Worm (Caenorhabditis elegans) whole organism, L4 larva: ENCODE data around the gene akap-1.

Experiments
- F49E8.2 ChIP-seq: sonication (generic microtip); optimal IDR thresholded peaks from 2 replicates; lab custom pipeline; 2016; ENCODE audit warnings: missing compliant biosample characterization, mild to moderate bottlenecking, missing genetic modification characterization, borderline replicate concordance
- T26A8.4 ChIP-seq: fragments of 200-800 bp; sonication (Bioruptor generic); IDR thresholded peaks from 2 replicates; pipeline ENCODE4 v1.3.6; 2022; ENCODE audit warnings: missing genetic modification characterization, missing compliant biosample characterization
- Y105C5A.15 ChIP-seq: fragments of 200-800 bp; sonication (Bioruptor generic); IDR thresholded peaks from 2 replicates; pipeline ENCODE4 v1.3.6; 2022; ENCODE audit warnings: missing genetic modification characterization, missing compliant biosample characterization
- Y48G9A.11 ChIP-seq: fragments of 200-800 bp; sonication (Bioruptor generic); IDR thresholded peaks from 2 replicates; pipeline ENCODE4 v1.3.6; 2022; ENCODE audit warnings: missing genetic modification reagents, missing genetic modification characterization, missing compliant biosample characterization
- Y5F2A.4 ChIP-seq: fragments of 200-800 bp; sonication (Bioruptor generic); optimal IDR thresholded peaks from 2 replicates; lab custom pipeline; 2018; ENCODE audit warnings: mild to moderate bottlenecking, missing genetic modification characterization, missing compliant biosample characterization
- Y75B8A.6 ChIP-seq: fragments of 200-800 bp; sonication (Bioruptor generic); IDR thresholded peaks from 2 replicates; pipeline ENCODE4 v1.3.6; 2022; ENCODE audit warnings: missing genetic modification reagents, missing genetic modification characterization, missing compliant biosample characterization
- aha-1 ChIP-seq: fragments of 150-350 bp; peaks from one replicate; lab custom pipeline; 2014; ENCODE audit warnings: missing biosample characterization, missing genetic modification characterization
- ama-1 ChIP-seq: fragments of 150-350 bp; optimal IDR thresholded peaks from 2 replicates; lab custom pipeline; 2014; ENCODE audit warnings: inconsistent platforms, mixed read lengths
- arid-1 ChIP-seq: fragments of 200-800 bp; sonication (Bioruptor generic); conservative IDR thresholded peaks from 2 replicates; pipeline ENCODE4 v1.3.6; 2022; ENCODE audit warnings: missing genetic modification reagents, missing genetic modification characterization, missing compliant biosample characterization
- ceh-20 ChIP-seq: fragments of 200-800 bp; sonication (Bioruptor generic); IDR thresholded peaks from 2 replicates; pipeline ENCODE4 v1.3.6; 2022; ENCODE audit warnings: missing genetic modification reagents, missing genetic modification characterization, missing compliant biosample characterization
- ces-1 ChIP-seq: fragments of 150-350 bp; sonication (generic microtip); optimal IDR thresholded peaks from 4 replicates; lab custom pipeline; 2014; ENCODE audit warnings: missing biosample characterization, missing genetic modification reagents, missing genetic modification characterization
- ctbp-1 ChIP-seq: fragments of 200-800 bp; sonication (Bioruptor generic); IDR thresholded peaks from 2 replicates; pipeline ENCODE4 v1.3.6; 2022; ENCODE audit warnings: missing genetic modification reagents, missing genetic modification characterization, missing compliant biosample characterization
- daf-16 ChIP-seq, 3 experiments: sonication (generic microtip); optimal IDR thresholded peaks; 2 replicates each; lab custom pipeline; 2016 to 2017; ENCODE audit warnings: missing genetic modification characterization in 3 of 3, missing genetic modification reagents in 3 of 3, mild to moderate bottlenecking in 2 of 3, missing compliant biosample characterization in 2 of 3, missing biosample characterization in 1 of 3, moderate library complexity in 1 of 3
- dmd-8 ChIP-seq: fragments of 200-800 bp; sonication (Bioruptor generic); IDR thresholded peaks from 2 replicates; pipeline ENCODE4 v1.3.6; 2022; ENCODE audit warnings: missing genetic modification characterization, missing compliant biosample characterization
- duxl-1 ChIP-seq: sonication (generic microtip); optimal IDR thresholded peaks from 2 replicates; lab custom pipeline; 2016; ENCODE audit warnings: mild to moderate bottlenecking, missing genetic modification characterization, moderate library complexity, missing compliant biosample characterization; ENCODE audit not compliant: poor library complexity
- egl-43 ChIP-seq: fragments of 200-800 bp; sonication (Bioruptor generic); IDR thresholded peaks from 2 replicates; pipeline ENCODE4 v1.3.6; 2022; ENCODE audit warnings: missing genetic modification reagents, missing genetic modification characterization, missing compliant biosample characterization
- fos-1 ChIP-seq: fragments of 150-350 bp; optimal IDR thresholded peaks from 2 replicates; lab custom pipeline; 2014; ENCODE audit warnings: missing biosample characterization, missing genetic modification characterization
- gei-8 ChIP-seq: fragments of 200-800 bp; sonication (Bioruptor generic); optimal IDR thresholded peaks from 2 replicates; lab custom pipeline; 2018; ENCODE audit warnings: mild to moderate bottlenecking, missing genetic modification characterization, missing compliant biosample characterization
- lim-7 ChIP-seq: fragments of 200-800 bp; sonication (Bioruptor generic); IDR thresholded peaks from 2 replicates; pipeline ENCODE4 v1.3.6; 2022; ENCODE audit warnings: missing genetic modification characterization, missing compliant biosample characterization
- lin-38 ChIP-seq: fragments of 200-800 bp; sonication (Bioruptor generic); IDR thresholded peaks from 2 replicates; pipeline ENCODE4 v1.3.6; 2022; ENCODE audit warnings: missing genetic modification reagents, missing genetic modification characterization, missing compliant biosample characterization
- lsy-2 ChIP-seq, 2 experiments: fragments of 150-350 bp in 1 of 2; sonication (generic microtip) in 1 of 2; optimal IDR thresholded peaks; 2 replicates each; lab custom pipeline; 2014 to 2017; ENCODE audit warnings: missing biosample characterization in 2 of 2, missing genetic modification characterization in 2 of 2
- mdl-1 ChIP-seq, 2 experiments: fragments of 150-350 bp in 1 of 2; sonication (generic microtip) in 1 of 2; optimal IDR thresholded peaks; 2 replicates each; lab custom pipeline; 2014 to 2017; ENCODE audit warnings: missing biosample characterization in 2 of 2, missing genetic modification characterization in 2 of 2
- mdt-29 ChIP-seq: fragments of 200-800 bp; sonication (Bioruptor generic); IDR thresholded peaks from 2 replicates; pipeline ENCODE4 v1.3.6; 2022; ENCODE audit warnings: missing genetic modification reagents, missing genetic modification characterization, missing compliant biosample characterization
- mep-1 ChIP-seq: fragments of 150-350 bp; sonication (generic microtip); optimal IDR thresholded peaks from 3 replicates; lab custom pipeline; 2014; ENCODE audit warnings: missing biosample characterization, missing genetic modification characterization
- mes-2 ChIP-seq: sonication (generic microtip); optimal IDR thresholded peaks from 2 replicates; lab custom pipeline; 2016; ENCODE audit warnings: missing genotype, mild to moderate bottlenecking, missing genetic modification characterization, missing compliant biosample characterization; ENCODE audit not compliant: poor library complexity, severe bottlenecking
- mxl-3 ChIP-seq: fragments of 200-800 bp; sonication (Bioruptor generic); optimal IDR thresholded peaks from 2 replicates; lab custom pipeline; 2018; ENCODE audit warnings: mild to moderate bottlenecking, missing genetic modification characterization, missing compliant biosample characterization
- nhr-111 ChIP-seq: fragments of 200-800 bp; sonication (Bioruptor generic); optimal IDR thresholded peaks from 2 replicates; lab custom pipeline; 2018; ENCODE audit warnings: mild to moderate bottlenecking, missing genetic modification characterization, missing compliant biosample characterization
- pha-4 ChIP-seq, 2 experiments: fragments of 150-350 bp in 1 of 2; fragments of 200-800 bp in 1 of 2; sonication (Bioruptor generic) in 1 of 2; IDR thresholded peaks in 1 of 2; optimal IDR thresholded peaks in 1 of 2; 2 replicates each; pipeline versions ENCODE4 v1.3.6 to Lab custom; 2014 to 2022; ENCODE audit warnings: missing genetic modification characterization in 2 of 2, missing genetic modification reagents in 2 of 2, missing biosample characterization in 1 of 2, missing compliant biosample characterization in 1 of 2
- php-3 ChIP-seq: fragments of 200-800 bp; sonication (Bioruptor generic); IDR thresholded peaks from 2 replicates; pipeline ENCODE4 v1.3.6; 2022; ENCODE audit warnings: missing genetic modification reagents, missing genetic modification characterization, missing compliant biosample characterization
- pqm-1 ChIP-seq: sonication (generic microtip); optimal IDR thresholded peaks from 2 replicates; lab custom pipeline; 2017; ENCODE audit warnings: missing biosample characterization, missing genetic modification characterization
- rbr-2 ChIP-seq: sonication (generic microtip); optimal IDR thresholded peaks from 2 replicates; lab custom pipeline; 2016; ENCODE audit warnings: missing genotype, missing genetic modification characterization, missing compliant biosample characterization
- snpc-1.2 ChIP-seq: fragments of 200-800 bp; sonication (Bioruptor generic); IDR thresholded peaks from 2 replicates; pipeline ENCODE4 v1.3.6; 2022; ENCODE audit warnings: missing genetic modification reagents, missing genetic modification characterization, missing compliant biosample characterization
- spr-1 ChIP-seq: sonication (generic microtip); optimal IDR thresholded peaks from 2 replicates; lab custom pipeline; 2016; ENCODE audit warnings: mild to moderate bottlenecking, missing genetic modification characterization, missing compliant biosample characterization
- tag-97 ChIP-seq: fragments of 200-800 bp; sonication (Bioruptor generic); IDR thresholded peaks from 2 replicates; pipeline ENCODE4 v1.3.6; 2022; ENCODE audit warnings: missing genetic modification characterization, missing compliant biosample characterization
- tra-1 ChIP-seq: fragments of 200-800 bp; sonication (Bioruptor generic); IDR thresholded peaks from 2 replicates; pipeline ENCODE4 v1.3.6; 2022; ENCODE audit warnings: missing genetic modification reagents, missing genetic modification characterization, missing compliant biosample characterization
- unc-130 ChIP-seq: sonication (generic microtip); optimal IDR thresholded peaks from 2 replicates; lab custom pipeline; 2016; ENCODE audit warnings: missing genetic modification reagents, missing genetic modification characterization, missing compliant biosample characterization
- unc-62 ChIP-seq, 3 experiments: fragments of 150-350 bp in 1 of 3; sonication (generic microtip); optimal IDR thresholded peaks in 2 of 3; peaks in 1 of 3; 1 replicate in 1 of 3; 2 replicates in 2 of 3; lab custom pipeline; 2014 to 2017; ENCODE audit warnings: missing biosample characterization in 3 of 3, missing genetic modification characterization in 3 of 3, missing genetic modification reagents in 3 of 3, missing genotype in 1 of 3
- vab-7 ChIP-seq: fragments of 200-800 bp; sonication (Bioruptor generic); IDR thresholded peaks from 2 replicates; pipeline ENCODE4 v1.3.6; 2022; ENCODE audit warnings: missing genetic modification reagents, missing genetic modification characterization, missing compliant biosample characterization
- zfp-3 ChIP-seq: fragments of 200-800 bp; sonication (Bioruptor generic); conservative IDR thresholded peaks from 2 replicates; pipeline ENCODE4 v1.3.6; 2022; ENCODE audit warnings: missing genetic modification reagents, missing genetic modification characterization, missing compliant biosample characterization
- zip-2 ChIP-seq: fragments of 150-350 bp; optimal IDR thresholded peaks from 2 replicates; lab custom pipeline; 2014; ENCODE audit warnings: missing biosample characterization, missing genetic modification characterization

Gene akap-1

DNA sequence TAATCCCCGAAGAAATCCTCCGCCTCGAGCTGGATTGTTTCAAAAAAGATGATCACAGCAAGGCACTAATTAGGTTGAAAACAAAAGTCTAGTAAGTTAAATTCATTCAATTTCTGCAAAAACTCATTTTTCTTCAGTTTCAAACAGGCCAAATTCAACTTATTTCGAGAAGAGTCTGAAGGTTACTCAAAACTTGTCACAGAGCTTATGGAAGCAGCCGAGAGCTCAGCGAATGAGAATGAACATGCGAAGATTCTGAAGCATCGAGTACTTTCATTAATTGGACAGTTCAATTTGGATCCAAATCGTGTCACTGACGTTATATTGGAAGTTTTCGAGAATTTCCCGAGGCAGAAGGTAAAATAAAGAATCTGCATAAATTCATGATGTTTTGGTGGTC lies 15.3 kb downstream of the akap-1 start:
- TF ChIP-seq ceh-20 (GFP tag; lab: Robert Waterston, UW) (no peak), unc-62 (GFP tag; optimal IDR thresholded peaks at IDR 0.05 in 1 of 2; lab: Kevin White, UChicago) (peak in 1 of 2 experiments; percentile 97), unc-62 (tag; optimal IDR thresholded peaks at IDR 0.05; lab: Kevin White, UChicago) (no peak), mxl-3 (GFP tag; lab: Kevin White, UChicago) (no peak), pqm-1 (tag; lab: Kevin White, UChicago) (no peak)

ce11 chrIII:6373850-6374474 lies 20.8 kb downstream of the akap-1 start:
- peak; percentile 48; the same call in 1 of the 2 replicates for TF ChIP-seq pha-4 (GFP tag; IDR thresholded peaks at IDR 0.05; lab: Robert Waterston, UW)
- no peak for TF ChIP-seq pha-4 (tag; optimal IDR thresholded peaks at IDR 0.05; lab: Kevin White, UChicago)
- peak; percentile 28 for TF ChIP-seq mes-2 (tag; lab: Kevin White, UChicago)
- TF ChIP-seq ctbp-1 (GFP tag; lab: Robert Waterston, UW): peak; percentile 59; the same call in 1 of the 2 replicates
- peak; percentile 61; the same call in 1 of the 2 replicates for TF ChIP-seq Y105C5A.15
- TF ChIP-seq mep-1 (tag; lab: Kevin White, UChicago): peak; percentile 33
- peak; percentile 46; the same call in 1 of the 2 replicates for TF ChIP-seq php-3 (GFP tag; lab: Robert Waterston, UW)
- TF ChIP-seq spr-1: peak; percentile 13
- TF ChIP-seq ceh-20 (GFP tag; lab: Robert Waterston, UW): 0 out of 2 replicates have a peak, but pooled peaks have one; percentile 24
- TF ChIP-seq lsy-2 (tag; optimal IDR thresholded peaks at IDR 0.05; lab: Kevin White, UChicago): peak in 1 of 2 experiments; percentile 7
- peak; percentile 94 for TF ChIP-seq F49E8.2 (tag; lab: Kevin White, UChicago)
- peak; percentile 71 for TF ChIP-seq lin-38 (GFP tag; lab: Robert Waterston, UW)
- TF ChIP-seq gei-8 (GFP tag; lab: Kevin White, UChicago): peak; percentile 23
- TF ChIP-seq unc-130: peak; percentile 61
- TF ChIP-seq zfp-3 (GFP tag; lab: Robert Waterston, UW): no peak
- TF ChIP-seq ces-1: no peak
- peak; percentile 36 for TF ChIP-seq snpc-1.2 (GFP tag; lab: Robert Waterston, UW)
- no peak for TF ChIP-seq zip-2 (tag; lab: Kevin White, UChicago)
- peak; percentile 51; the same call in 1 of the 2 replicates for TF ChIP-seq tra-1 (GFP tag; lab: Robert Waterston, UW)
- 0 out of 2 replicates have a peak, but pooled peaks have one; percentile 56 for TF ChIP-seq egl-43 (GFP tag; lab: Robert Waterston, UW)
- peak; percentile 5 for TF ChIP-seq aha-1
- peak; percentile 44; the same call in 1 of the 2 replicates for TF ChIP-seq mdt-29 (GFP tag; lab: Robert Waterston, UW)
- TF ChIP-seq T26A8.4 (GFP tag; lab: Robert Waterston, UW): peak; percentile 48; the same call in 1 of the 2 replicates
- peak; percentile 3; the same call in 1 of the 2 replicates for TF ChIP-seq lim-7 (GFP tag; lab: Robert Waterston, UW)
- peak; percentile 67 for TF ChIP-seq duxl-1 (tag; lab: Kevin White, UChicago)
- no peak for TF ChIP-seq rbr-2 (tag; lab: Kevin White, UChicago)
- TF ChIP-seq Y75B8A.6 (GFP tag; lab: Robert Waterston, UW): 0 out of 2 replicates have a peak, but pooled peaks have one; percentile 6
- TF ChIP-seq ama-1: peak; percentile 55
- TF ChIP-seq fos-1 (tag; lab: Kevin White, UChicago): peak; percentile 21
- TF ChIP-seq nhr-111 (GFP tag; lab: Kevin White, UChicago): peak; percentile 7
- 0 out of 2 replicates have a peak, but pooled peaks have one; percentile 12 for TF ChIP-seq vab-7
- peak; percentile 81 for TF ChIP-seq Y48G9A.11 (GFP tag; lab: Robert Waterston, UW)
- TF ChIP-seq daf-16 (GFP tag; optimal IDR thresholded peaks at IDR 0.05; lab: Kevin White, UChicago): no peak
- peak; percentile 16 for TF ChIP-seq daf-16 (tag; optimal IDR thresholded peaks at IDR 0.05; lab: Kevin White, UChicago)
- no peak for TF ChIP-seq Y5F2A.4 (GFP tag; lab: Kevin White, UChicago)
- no peak for TF ChIP-seq tag-97 (GFP tag; lab: Robert Waterston, UW)
- TF ChIP-seq unc-62 (GFP tag; optimal IDR thresholded peaks at IDR 0.05 in 1 of 2; lab: Kevin White, UChicago): no peak
- no peak for TF ChIP-seq unc-62 (tag; optimal IDR thresholded peaks at IDR 0.05; lab: Kevin White, UChicago)
- TF ChIP-seq mdl-1 (tag; optimal IDR thresholded peaks at IDR 0.05; lab: Kevin White, UChicago): no peak
- peak; percentile 44; the same call in 1 of the 2 replicates for TF ChIP-seq arid-1
- 0 out of 2 replicates have a peak, but pooled peaks have one; percentile 6 for TF ChIP-seq dmd-8 (GFP tag; lab: Robert Waterston, UW)
